Worm (Caenorhabditis elegans): ENCODE data around the gene C53C7.3.

- TF ChIP-seq blmp-1 (tag; optimal IDR thresholded peaks at IDR 0.05): no peak
- no peak for TF ChIP-seq snpc-4 (tag; optimal IDR thresholded peaks at IDR 0.05)
- no peak for TF ChIP-seq mab-5 (tag; optimal IDR thresholded peaks at IDR 0.05)
- TF ChIP-seq lin-32 (GFP tag; optimal IDR thresholded peaks at IDR 0.05): no peak
- TF ChIP-seq nhr-12 (tag; optimal IDR thresholded peaks at IDR 0.05): no peak
- no peak for TF ChIP-seq unc-62 (GFP tag; optimal IDR thresholded peaks at IDR 0.05)
Observed at ce11 chrX:13006734-13007133, 41.6 kb upstream of the C53C7.3 start.
